Worm (Caenorhabditis elegans) whole organism, young adult: ENCODE results near the gene F53G2.12.

Source experiments
- attf-3 ChIP-seq: fragments of 200-800 bp; sonication (Bioruptor generic); conservative IDR thresholded peaks from 2 replicates; pipeline ENCODE4 v1.3.6; 2022; ENCODE audit warnings: missing genetic modification reagents, missing genetic modification characterization, missing compliant biosample characterization
- dpl-1 ChIP-seq: fragments of 150-350 bp; optimal IDR thresholded peaks from 2 replicates; lab custom pipeline; 2014; ENCODE audit warnings: missing biosample characterization, missing genetic modification reagents, missing genetic modification characterization
- hlh-26 ChIP-seq: fragments of 200-800 bp; sonication (Bioruptor generic); conservative IDR thresholded peaks from 2 replicates; pipeline ENCODE4 v1.3.6; 2022; ENCODE audit warnings: missing genetic modification reagents, missing genetic modification characterization, missing compliant biosample characterization
- nfya-1 ChIP-seq: sonication (generic microtip); optimal IDR thresholded peaks from 2 replicates; lab custom pipeline; 2017; ENCODE audit warnings: antibody characterized with exemption, missing compliant biosample characterization, missing genetic modification characterization, borderline replicate concordance; ENCODE audit not compliant: insufficient read depth
- pha-4 ChIP-seq: fragments of 150-350 bp; sonication (generic microtip); optimal IDR thresholded peaks from 2 replicates; lab custom pipeline; 2014; ENCODE audit warnings: missing biosample characterization, missing genetic modification reagents, missing genetic modification characterization
- rpc-1 ChIP-seq, 2 experiments: fragments of 150-350 bp in 1 of 2; sonication (generic microtip) in 1 of 2; optimal IDR thresholded peaks; 2 replicates each; lab custom pipeline; 2014 to 2018; ENCODE audit warnings: missing biosample characterization in 1 of 2, missing genetic modification characterization in 1 of 2, missing genetic modification reagents in 1 of 2, missing genotype in 1 of 2
- unc-62 ChIP-seq: fragments of 150-350 bp; optimal IDR thresholded peaks from 2 replicates; lab custom pipeline; 2014; ENCODE audit warnings: missing biosample characterization, missing genetic modification reagents, missing genetic modification characterization

DNA sequence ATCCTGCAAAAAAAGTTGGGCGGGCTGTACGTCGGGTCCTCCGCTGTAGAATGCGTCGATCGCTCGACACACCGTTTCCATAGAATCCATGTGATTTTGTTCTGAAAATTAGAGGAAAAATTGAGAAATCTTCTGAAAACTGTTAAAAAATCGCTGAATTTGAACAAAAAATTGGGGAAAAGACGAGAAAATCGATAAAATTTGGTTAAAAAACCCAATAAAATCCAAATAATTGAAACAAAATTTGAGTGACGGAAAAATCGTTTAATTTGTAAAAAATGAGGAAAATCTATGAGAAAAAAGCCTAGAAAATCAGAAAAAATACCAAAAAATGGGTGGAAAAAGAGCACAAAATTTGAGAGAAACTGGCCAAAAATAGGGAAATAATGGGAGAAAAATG is 5.6 kb downstream of the F53G2.12 start, which contains the start of gene tsr-1:
- no peak for TF ChIP-seq attf-3 (GFP tag; lab: Robert Waterston, UW)
- no peak for TF ChIP-seq hlh-26 (GFP tag; lab: Robert Waterston, UW)
- TF ChIP-seq unc-62 (GFP tag; lab: Kevin White, UChicago), result no peak
- TF ChIP-seq nfya-1 (tag; lab: Kevin White, UChicago), result no peak
- TF ChIP-seq dpl-1 (GFP tag; lab: Kevin White, UChicago), result no peak
- no peak for TF ChIP-seq pha-4 (tag; lab: Kevin White, UChicago)
- no peak for TF ChIP-seq rpc-1 (optimal IDR thresholded peaks at IDR 0.05; lab: Kevin White, UChicago)
- TF ChIP-seq rpc-1 (tag; optimal IDR thresholded peaks at IDR 0.05; lab: Kevin White, UChicago), result no peak
